Fruit fly (Drosophila melanogaster) whole organism, wandering third instar larva: Measurements from ENCODE around the gene CG46304.

Source experiments
- Abd-B ChIP-seq: fragments of >200 bp; optimal IDR thresholded peaks from 2 replicates; lab custom pipeline; 2017; ENCODE audit warnings: missing biosample characterization, missing genetic modification characterization
- CG9705 ChIP-seq: fragments of 200-800 bp; sonication (Bioruptor generic); optimal IDR thresholded peaks from 2 replicates; lab custom pipeline; 2018; ENCODE audit warnings: missing biosample characterization, mild to moderate bottlenecking, missing genetic modification characterization
- CrebA ChIP-seq: fragments of 200-800 bp; sonication (Bioruptor generic); optimal IDR thresholded peaks from 2 replicates; lab custom pipeline; 2016; ENCODE audit warnings: missing biosample characterization, mild to moderate bottlenecking, missing genetic modification characterization, borderline replicate concordance
- Dfd ChIP-seq: fragments of >200 bp; optimal IDR thresholded peaks from 2 replicates; lab custom pipeline; 2017; ENCODE audit warnings: missing biosample characterization, missing genetic modification characterization
- Dif ChIP-seq: fragments of 200-275, 200-300 bp; sonication (Bioruptor generic); optimal IDR thresholded peaks from 2 replicates; lab custom pipeline; 2018; ENCODE audit warnings: missing biosample characterization, missing genetic modification characterization; ENCODE audit not compliant: partially characterized antibody
- GATAd ChIP-seq: sonication (Bioruptor generic); optimal IDR thresholded peaks from 2 replicates; lab custom pipeline; 2016; ENCODE audit warnings: missing biosample characterization, missing genetic modification characterization
- HLH106 ChIP-seq: fragments of 200-800 bp; optimal IDR thresholded peaks from 3 replicates; lab custom pipeline; 2019; ENCODE audit warnings: missing biosample characterization, mild to moderate bottlenecking, missing genetic modification characterization, moderate library complexity
- Hnf4 ChIP-seq: fragments of 200-800 bp; sonication (Bioruptor generic); optimal IDR thresholded peaks from 2 replicates; lab custom pipeline; 2016; ENCODE audit warnings: missing biosample characterization, mild to moderate bottlenecking, missing genetic modification characterization
- Hr78 ChIP-seq: fragments of >200 bp; optimal IDR thresholded peaks from 2 replicates; lab custom pipeline; 2017; ENCODE audit warnings: missing biosample characterization, missing genetic modification characterization
- Hr83 ChIP-seq: fragments of 200-300 bp; sonication (Bioruptor generic); optimal IDR thresholded peaks from 2 replicates; lab custom pipeline; 2016; ENCODE audit warnings: missing biosample characterization, mild to moderate bottlenecking, missing genetic modification characterization, moderate library complexity; ENCODE audit not compliant: poor library complexity, severe bottlenecking
- Jra ChIP-seq: sonication (Bioruptor generic); optimal IDR thresholded peaks from 2 replicates; lab custom pipeline; 2016; ENCODE audit warnings: missing biosample characterization, missing genetic modification characterization
- Mio ChIP-seq: sonication (Bioruptor generic); optimal IDR thresholded peaks from 2 replicates; lab custom pipeline; 2016; ENCODE audit warnings: missing biosample characterization, missing genetic modification characterization
- Myc ChIP-seq: fragments of >200 bp; optimal IDR thresholded peaks from 2 replicates; lab custom pipeline; 2017
- N ChIP-seq: fragments of >200 bp; optimal IDR thresholded peaks from 2 replicates; lab custom pipeline; 2018; ENCODE audit warnings: missing biosample characterization, missing external identifiers, missing genetic modification characterization
- OdsH ChIP-seq: fragments of 200-800 bp; sonication (Bioruptor generic); optimal IDR thresholded peaks from 2 replicates; lab custom pipeline; 2016; ENCODE audit warnings: missing biosample characterization, mild to moderate bottlenecking, missing genetic modification characterization
- Rel ChIP-seq, 2 experiments: fragments of 200-800 bp; sonication (Bioruptor generic) in 1 of 2; optimal IDR thresholded peaks; 2 replicates in 1 of 2; 3 replicates in 1 of 2; lab custom pipeline; 2016 to 2019; ENCODE audit warnings: mild to moderate bottlenecking in 2 of 2, missing biosample characterization in 2 of 2, missing genetic modification characterization in 2 of 2, moderate library complexity in 1 of 2
- Sp1 ChIP-seq: fragments of 200-800 bp; sonication (Bioruptor generic); optimal IDR thresholded peaks from 3 replicates; lab custom pipeline; 2019; ENCODE audit warnings: missing biosample characterization, mild to moderate bottlenecking, missing genetic modification characterization, moderate library complexity
- Vsx2 ChIP-seq: fragments of 200-300, 225-300 bp; sonication (Bioruptor generic); optimal IDR thresholded peaks from 2 replicates; lab custom pipeline; 2018; ENCODE audit warnings: missing biosample characterization, missing genetic modification characterization; ENCODE audit not compliant: partially characterized antibody
- br ChIP-seq: fragments of 200-800 bp; sonication (Bioruptor generic); optimal IDR thresholded peaks from 2 replicates; lab custom pipeline; 2016; ENCODE audit warnings: missing biosample characterization, missing genetic modification characterization
- brk ChIP-seq: fragments of 200-800 bp; sonication (Bioruptor generic); optimal IDR thresholded peaks from 2 replicates; lab custom pipeline; 2016; ENCODE audit warnings: missing biosample characterization, mild to moderate bottlenecking, missing genetic modification characterization
- dl ChIP-seq, 2 experiments: fragments of 175-275, 200-275 bp in 1 of 2; fragments of 200-275 bp in 1 of 2; sonication (Bioruptor generic); optimal IDR thresholded peaks; lab custom pipeline; 2018; ENCODE audit warnings: mild to moderate bottlenecking in 2 of 2, missing biosample characterization in 2 of 2, missing genetic modification characterization in 2 of 2, moderate library complexity in 2 of 2; ENCODE audit not compliant: partially characterized antibody in 2 of 2, insufficient read depth in 1 of 2
- dmrt93B ChIP-seq: fragments of 200-800 bp; sonication (Bioruptor generic); optimal IDR thresholded peaks from 2 replicates; lab custom pipeline; 2018; ENCODE audit warnings: missing biosample characterization, mild to moderate bottlenecking, missing genetic modification characterization
- dsf ChIP-seq: sonication (Bioruptor generic); optimal IDR thresholded peaks from 2 replicates; lab custom pipeline; 2016; ENCODE audit warnings: missing biosample characterization, missing genetic modification characterization, borderline replicate concordance
- ey ChIP-seq: fragments of 200-800 bp; sonication (Bioruptor generic); optimal IDR thresholded peaks from 2 replicates; lab custom pipeline; 2016; ENCODE audit warnings: missing biosample characterization, missing genetic modification characterization
- foxo ChIP-seq, 2 experiments: fragments of 200-800 bp; sonication (Bioruptor generic); optimal IDR thresholded peaks; 2 replicates in 1 of 2; 3 replicates in 1 of 2; lab custom pipeline; 2016 to 2017; ENCODE audit warnings: missing biosample characterization in 2 of 2, missing genetic modification characterization in 2 of 2
- fru ChIP-seq: fragments of 200-800 bp; sonication (Bioruptor generic); optimal IDR thresholded peaks from 3 replicates; lab custom pipeline; 2016; ENCODE audit warnings: missing biosample characterization, mild to moderate bottlenecking, missing genetic modification characterization
- h ChIP-seq: fragments of 200-800 bp; sonication (Bioruptor generic); optimal IDR thresholded peaks from 3 replicates; lab custom pipeline; 2016; ENCODE audit warnings: missing biosample characterization, mild to moderate bottlenecking, missing genetic modification characterization
- jim ChIP-seq: fragments of 175-275, 200-325 bp; sonication (Bioruptor generic); optimal IDR thresholded peaks from 2 replicates; lab custom pipeline; 2016; ENCODE audit warnings: missing biosample characterization, mild to moderate bottlenecking, missing genetic modification characterization
- lola ChIP-seq: fragments of >200 bp; optimal IDR thresholded peaks from 2 replicates; lab custom pipeline; 2017; ENCODE audit warnings: missing biosample characterization, missing genetic modification characterization
- pan ChIP-seq: fragments of >200 bp; optimal IDR thresholded peaks from 2 replicates; lab custom pipeline; 2017
- psq ChIP-seq: fragments of 200-800 bp; sonication (Bioruptor generic); optimal IDR thresholded peaks from 3 replicates; lab custom pipeline; 2017; ENCODE audit warnings: missing biosample characterization, mild to moderate bottlenecking, missing genetic modification characterization, moderate library complexity
- rgr ChIP-seq: fragments of 200-800 bp; sonication (Bioruptor generic); optimal IDR thresholded peaks from 3 replicates; lab custom pipeline; 2016; ENCODE audit warnings: missing biosample characterization, mild to moderate bottlenecking, missing genetic modification characterization
- sv ChIP-seq: fragments of 200-800 bp; sonication (Bioruptor generic); optimal IDR thresholded peaks from 3 replicates; lab custom pipeline; 2016; ENCODE audit warnings: missing biosample characterization, missing genetic modification characterization
- tai ChIP-seq: sonication (Bioruptor generic); optimal IDR thresholded peaks from 2 replicates; lab custom pipeline; 2016; ENCODE audit warnings: missing biosample characterization, missing genetic modification characterization
- usp ChIP-seq: fragments of >200 bp; optimal IDR thresholded peaks from 2 replicates; lab custom pipeline; 2017; ENCODE audit warnings: missing biosample characterization, missing genetic modification characterization
- woc ChIP-seq: sonication (Bioruptor generic); optimal IDR thresholded peaks from 2 replicates; lab custom pipeline; 2016; ENCODE audit warnings: missing biosample characterization, mild to moderate bottlenecking, missing genetic modification characterization

Gene CG46304

DNA sequence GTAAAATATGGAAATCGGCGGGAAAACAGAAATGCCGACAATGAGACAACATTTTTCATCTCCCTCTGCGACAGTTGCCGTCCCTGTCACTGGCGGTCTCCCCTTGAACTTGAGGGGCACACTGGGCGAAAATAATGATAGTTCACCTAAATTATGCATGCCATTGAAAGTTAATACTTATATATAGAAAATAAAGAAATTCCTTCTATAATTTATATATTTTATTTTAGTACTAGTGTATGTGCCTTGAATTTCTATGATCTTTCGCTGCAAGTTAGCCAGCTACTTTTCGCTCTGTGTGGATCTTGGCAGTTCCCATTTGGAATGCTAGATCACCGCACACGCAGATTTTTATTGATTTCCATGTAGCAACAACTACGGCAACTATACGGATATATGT, 39.5 kb upstream of the CG46304 start:
- TF ChIP-seq pan (lab: Kevin White, UChicago) = no peak
- TF ChIP-seq CG9705 = no peak
- TF ChIP-seq fru (GFP tag; lab: Kevin White, UChicago) = no peak

DNA sequence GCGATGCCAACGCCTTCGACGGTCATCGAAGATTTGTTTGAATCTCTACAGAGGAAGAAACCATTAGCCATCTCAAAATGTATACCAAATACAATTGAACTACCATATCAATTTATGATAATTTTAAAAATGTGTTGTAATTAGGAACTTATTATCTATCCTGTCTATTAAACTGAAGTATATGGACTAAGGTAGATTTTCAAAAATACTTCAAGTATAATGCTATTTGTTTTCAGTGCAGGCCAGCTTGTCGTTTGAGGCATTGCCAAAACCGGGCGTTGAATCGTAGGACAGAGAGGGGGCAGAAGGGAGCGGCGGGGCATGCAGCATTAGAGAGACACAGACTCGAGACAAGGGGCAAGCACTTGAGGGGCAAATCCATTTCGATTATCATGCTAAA, 38.6 kb upstream of the CG46304 start:
- TF ChIP-seq HLH106 (tag; lab: Kevin White, UChicago) = peak; percentile 0
- peak; percentile 46 for TF ChIP-seq h
- TF ChIP-seq rgr (GFP tag; lab: Kevin White, UChicago) = peak; percentile 3
- TF ChIP-seq foxo (GFP tag; optimal IDR thresholded peaks at IDR 0.05; lab: Kevin White, UChicago) = peak in 1 of 2 experiments; percentile 42
- no peak for TF ChIP-seq dsf (GFP tag; lab: Kevin White, UChicago)
- no peak for TF ChIP-seq Dif (GFP tag; lab: Kevin White, UChicago)
- TF ChIP-seq jim (GFP tag; lab: Kevin White, UChicago) = no peak
- no peak for TF ChIP-seq dmrt93B
- no peak for TF ChIP-seq CrebA
- no peak for TF ChIP-seq tai (GFP tag; lab: Kevin White, UChicago)

DNA sequence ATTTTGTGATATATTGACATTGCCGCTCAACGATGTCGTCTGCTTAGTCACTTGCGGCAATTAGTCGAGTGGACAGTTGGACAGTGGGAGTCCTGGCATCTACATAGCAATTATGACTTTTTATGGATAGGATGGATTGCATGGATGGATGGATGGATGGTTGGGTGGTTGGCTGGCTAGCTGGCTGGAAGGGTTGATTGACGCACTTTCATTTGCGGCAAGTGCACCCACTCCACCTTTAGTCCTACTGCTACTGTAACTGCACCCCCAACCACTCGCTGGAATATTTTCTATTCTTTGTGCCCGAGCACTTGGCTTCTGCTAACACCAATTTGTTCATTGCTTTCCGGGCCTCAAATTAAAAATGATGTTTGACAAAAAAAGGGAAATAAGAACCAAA, 31.3 kb upstream of the CG46304 start:
- no peak for TF ChIP-seq dmrt93B
- no peak for TF ChIP-seq Hr83 (GFP tag; lab: Kevin White, UChicago)
- TF ChIP-seq sv = no peak

DNA sequence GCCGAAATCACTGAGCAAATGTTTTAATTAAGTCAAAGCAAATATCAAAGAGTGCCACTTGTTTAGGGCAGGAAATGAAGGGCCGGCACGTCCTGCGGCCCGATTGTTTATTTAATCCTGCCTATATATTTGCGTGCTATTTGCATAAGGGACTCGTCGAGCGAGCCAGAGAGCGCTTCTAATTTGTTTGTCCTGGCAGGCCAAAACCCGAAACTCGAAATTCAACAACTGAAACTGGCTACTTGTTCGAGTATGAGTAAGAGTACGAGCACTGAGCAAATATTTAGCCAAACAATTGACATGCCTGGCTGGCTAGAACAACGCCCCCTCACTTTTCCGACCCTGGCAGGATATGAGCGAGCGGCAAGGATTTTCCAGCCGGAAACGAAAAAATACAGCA, 28.5 kb upstream of the CG46304 start:
- TF ChIP-seq Myc (no peak), brk (GFP tag; lab: Kevin White, UChicago) (no peak), br (GFP tag; lab: Kevin White, UChicago) (no peak), Abd-B (GFP tag; lab: Kevin White, UChicago) (no peak), Hr78 (GFP tag; lab: Kevin White, UChicago) (no peak), dl (GFP tag; optimal IDR thresholded peaks at IDR 0.05; lab: Kevin White, UChicago; ENCODE audit: insufficient read depth in 1 of 2, partially characterized antibody in 2 of 2) (no peak), Hr83 (GFP tag; lab: Kevin White, UChicago) (no peak), tai (GFP tag; lab: Kevin White, UChicago) (no peak), sv (no peak), N (no peak), GATAd (no peak), OdsH (GFP tag; lab: Kevin White, UChicago) (no peak)

DNA sequence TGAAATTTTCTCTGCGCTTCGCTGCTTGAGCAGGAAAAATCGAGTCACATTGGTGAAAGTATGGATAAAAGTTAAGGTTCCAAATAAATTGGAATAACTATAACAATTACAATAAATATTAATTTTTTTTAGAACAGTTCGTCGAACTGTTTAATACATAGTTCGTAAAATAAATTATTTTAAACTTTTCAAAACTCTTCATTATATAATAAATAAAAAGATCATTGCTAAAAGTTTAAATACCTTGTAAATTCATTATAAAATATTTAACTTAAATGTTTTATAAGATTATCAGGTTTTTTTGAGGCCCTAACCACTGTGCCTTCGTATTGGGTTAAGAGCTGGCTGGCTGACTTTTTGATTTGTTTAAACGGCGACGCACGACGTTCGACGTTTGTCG, 26.6 kb upstream of the CG46304 start:
- TF ChIP-seq br (GFP tag; lab: Kevin White, UChicago) = no peak
- TF ChIP-seq Dfd (GFP tag; lab: Kevin White, UChicago) = no peak
- TF ChIP-seq Sp1 = no peak
- no peak for TF ChIP-seq brk (GFP tag; lab: Kevin White, UChicago)

dm6 chr2L:18921246-18921645, 24.9 kb upstream of the CG46304 start:
- TF ChIP-seq dl (GFP tag; optimal IDR thresholded peaks at IDR 0.05; lab: Kevin White, UChicago; ENCODE audit: insufficient read depth in 1 of 2, partially characterized antibody in 2 of 2) (no peak), h (peak; percentile 41), CrebA (no peak), HLH106 (tag; lab: Kevin White, UChicago) (peak; percentile 32), Jra (GFP tag; lab: Kevin White, UChicago) (no peak), woc (no peak), Dfd (GFP tag; lab: Kevin White, UChicago) (no peak), OdsH (GFP tag; lab: Kevin White, UChicago) (peak; percentile 5), Sp1 (peak; percentile 42), brk (GFP tag; lab: Kevin White, UChicago) (no peak), fru (GFP tag; lab: Kevin White, UChicago) (peak; percentile 46), sv (no peak), dsf (GFP tag; lab: Kevin White, UChicago) (no peak), Rel (GFP tag; optimal IDR thresholded peaks at IDR 0.05; lab: Kevin White, UChicago) (no peak), Rel (tag; optimal IDR thresholded peaks at IDR 0.05; lab: Kevin White, UChicago) (no peak), foxo (GFP tag; optimal IDR thresholded peaks at IDR 0.05; lab: Kevin White, UChicago) (peak in 1 of 2 experiments; percentile 53), Hr78 (GFP tag; lab: Kevin White, UChicago) (no peak), N (no peak), rgr (GFP tag; lab: Kevin White, UChicago) (peak; percentile 33), lola (GFP tag; lab: Kevin White, UChicago) (no peak), Abd-B (GFP tag; lab: Kevin White, UChicago) (no peak), Mio (no peak), jim (GFP tag; lab: Kevin White, UChicago) (no peak), usp (GFP tag; lab: Kevin White, UChicago) (no peak), GATAd (no peak), Hnf4 (GFP tag; lab: Kevin White, UChicago) (peak; percentile 4), Dif (GFP tag; lab: Kevin White, UChicago) (no peak), pan (lab: Kevin White, UChicago) (no peak), Myc (no peak), psq (GFP tag; lab: Kevin White, UChicago) (peak; percentile 5), CG9705 (no peak), Vsx2 (no peak), tai (GFP tag; lab: Kevin White, UChicago) (no peak), ey (GFP tag; lab: Kevin White, UChicago) (peak; percentile 57), br (GFP tag; lab: Kevin White, UChicago) (peak; percentile 27)
